Worm (Caenorhabditis elegans): ENCODE measurements around the gene C18H7.12.

C18H7.12 gene

ce11 chrIV:627237-627636 is 39.6 kb upstream of the C18H7.12 start, which contains the start of gene nhr-76 (continued):
- TF ChIP-seq ztf-11 (tag; optimal IDR thresholded peaks at IDR 0.05): no peak

ce11 chrIV:625947-626548 is 38.4 kb upstream of the C18H7.12 start:
- no peak for TF ChIP-seq ztf-11 (tag; optimal IDR thresholded peaks at IDR 0.05)
- TF ChIP-seq egl-43 (GFP tag; IDR thresholded peaks at IDR 0.05): no peak
- TF ChIP-seq jun-1 (tag; optimal IDR thresholded peaks at IDR 0.05): no peak
- TF ChIP-seq unc-62 (GFP tag; optimal IDR thresholded peaks at IDR 0.05 in 1 of 2): peak in 1 of 2 experiments; percentile 93
- no peak for TF ChIP-seq unc-62 (tag; optimal IDR thresholded peaks at IDR 0.05)
- TF ChIP-seq tra-1 (GFP tag; IDR thresholded peaks at IDR 0.05): 0 out of 2 replicates have a peak, but pooled peaks have one; percentile 22
- TF ChIP-seq nhr-76 (tag; optimal IDR thresholded peaks at IDR 0.05): peak; percentile 91
- TF ChIP-seq spr-3 (GFP tag; optimal IDR thresholded peaks at IDR 0.05): no peak
- peak; percentile 44 for TF ChIP-seq hlh-11 (tag; optimal IDR thresholded peaks at IDR 0.05)
- TF ChIP-seq daf-16 (GFP tag; optimal IDR thresholded peaks at IDR 0.05): peak in 1 of 2 experiments; percentile 36
- TF ChIP-seq daf-16 (tag; optimal IDR thresholded peaks at IDR 0.05): peak; percentile 43
- peak; percentile 43 for TF ChIP-seq nhr-28 (tag; optimal IDR thresholded peaks at IDR 0.05)
- peak; percentile 83 for TF ChIP-seq dmd-6 (GFP tag; IDR thresholded peaks at IDR 0.05)
- no peak for TF ChIP-seq lin-13 (GFP tag; optimal IDR thresholded peaks at IDR 0.05)
- peak; percentile 39 for TF ChIP-seq dve-1 (tag; optimal IDR thresholded peaks at IDR 0.05; ENCODE audit: insufficient read depth)

- TF ChIP-seq unc-62 (GFP tag; optimal IDR thresholded peaks at IDR 0.05 in 1 of 2) (peak in 1 of 2 experiments; percentile 67), unc-62 (tag; optimal IDR thresholded peaks at IDR 0.05) (no peak), unc-130 (GFP tag; optimal IDR thresholded peaks at IDR 0.05) (no peak), egl-27 (tag; optimal IDR thresholded peaks at IDR 0.05) (no peak), zfp-2 (tag; optimal IDR thresholded peaks at IDR 0.05) (no peak), lim-7 (GFP tag; IDR thresholded peaks at IDR 0.05) (peak; percentile 19; the same call in 1 of the 2 replicates), fkh-10 (GFP tag; optimal IDR thresholded peaks at IDR 0.05) (no peak)
These were observed 36.2 kb upstream of the C18H7.12 start for ce11 chrIV:623876-624275.

ce11 chrIV:622989-623388 is 35.4 kb upstream of the C18H7.12 start:
- TF ChIP-seq aha-1 (tag): peak; percentile 93
- no peak for TF ChIP-seq ces-1 (GFP tag; optimal IDR thresholded peaks at IDR 0.05)

ce11 chrIV:620324-620723 is 32.7 kb upstream of the C18H7.12 start:
- peak in 1 of 2 experiments; percentile 43 for TF ChIP-seq hif-1 (tag; optimal IDR thresholded peaks at IDR 0.05)
- TF ChIP-seq snpc-4 (tag; optimal IDR thresholded peaks at IDR 0.05): no peak
- peak; percentile 20 for TF ChIP-seq mxl-3 (GFP tag; optimal IDR thresholded peaks at IDR 0.05)
- TF ChIP-seq F37D6.2 (tag; optimal IDR thresholded peaks at IDR 0.05): no peak
- TF ChIP-seq hlh-30 (tag; optimal IDR thresholded peaks at IDR 0.05; ENCODE audit: insufficient read depth): no peak
- peak; percentile 56 for TF ChIP-seq Y48G9A.11 (GFP tag; IDR thresholded peaks at IDR 0.05)
- peak; percentile 27 for TF ChIP-seq nhr-77 (tag; optimal IDR thresholded peaks at IDR 0.05)
- no peak for TF ChIP-seq F49E8.2 (tag; optimal IDR thresholded peaks at IDR 0.05; ENCODE audit: borderline replicate concordance)
- TF ChIP-seq dmd-6 (GFP tag; IDR thresholded peaks at IDR 0.05): peak; percentile 61
- TF ChIP-seq tag-97 (GFP tag; IDR thresholded peaks at IDR 0.05): no peak
- TF ChIP-seq ZK546.5 (tag; optimal IDR thresholded peaks at IDR 0.05): no peak
- no peak for TF ChIP-seq ceh-28 (tag; optimal IDR thresholded peaks at IDR 0.05)
- peak; percentile 90 for TF ChIP-seq egl-43 (GFP tag; IDR thresholded peaks at IDR 0.05)
- TF ChIP-seq set-16 (GFP tag; IDR thresholded peaks at IDR 0.05): no peak
- no peak for TF ChIP-seq lin-15B (tag; optimal IDR thresholded peaks at IDR 0.05)
- peak; percentile 71; the same call in 1 of the 2 replicates for TF ChIP-seq T26A8.4 (GFP tag; IDR thresholded peaks at IDR 0.05)
- TF ChIP-seq nhr-48 (tag; optimal IDR thresholded peaks at IDR 0.05): peak; percentile 21
- TF ChIP-seq mes-2 (tag; optimal IDR thresholded peaks at IDR 0.05; ENCODE audit: poor library complexity, severe bottlenecking): no peak
- TF ChIP-seq daf-16 (GFP tag; optimal IDR thresholded peaks at IDR 0.05): peak; percentile 27 to 63
- peak; percentile 38 for TF ChIP-seq daf-16 (tag; optimal IDR thresholded peaks at IDR 0.05)
- no peak for TF ChIP-seq nhr-41 (GFP tag; IDR thresholded peaks at IDR 0.05)
- no peak for TF ChIP-seq mep-1 (tag; optimal IDR thresholded peaks at IDR 0.05)
- no peak for TF ChIP-seq lin-38 (GFP tag; IDR thresholded peaks at IDR 0.05)
- peak; percentile 90 for TF ChIP-seq dmd-8 (GFP tag; IDR thresholded peaks at IDR 0.05)
- TF ChIP-seq D1046.2 (GFP tag; IDR thresholded peaks at IDR 0.05): 0 out of 2 replicates have a peak, but pooled peaks have one; percentile 50
- TF ChIP-seq ctbp-1 (GFP tag; IDR thresholded peaks at IDR 0.05): peak; percentile 87
